Worm (Caenorhabditis elegans) whole organism, L1 larva: Measurements from ENCODE around the gene Y73B6BL.31.
A peak's percentile ranks its signal among the peaks of the same experiment; 100 is the strongest.

Source experiments
- C34B4.2 ChIP-seq: sonication (generic microtip); optimal IDR thresholded peaks from 2 replicates; lab custom pipeline; 2017; ENCODE audit warnings: mild to moderate bottlenecking, missing genetic modification characterization, missing compliant biosample characterization
- F16B12.6 ChIP-seq: fragments of 150-350 bp; optimal IDR thresholded peaks from 2 replicates; lab custom pipeline; 2014; ENCODE audit warnings: missing biosample characterization, missing genetic modification characterization
- Y116A8C.19 ChIP-seq: sonication (generic microtip); optimal IDR thresholded peaks from 2 replicates; lab custom pipeline; 2016; ENCODE audit warnings: missing compliant biosample characterization, missing genetic modification characterization, borderline replicate concordance
- alr-1 ChIP-seq: fragments of 200-800 bp; sonication (Bioruptor generic); optimal IDR thresholded peaks from 2 replicates; lab custom pipeline; 2018; ENCODE audit warnings: borderline replicate concordance, mild to moderate bottlenecking, missing genetic modification characterization, missing compliant biosample characterization
- aly-2 ChIP-seq: fragments of 150-350 bp; optimal IDR thresholded peaks from 2 replicates; lab custom pipeline; 2014; ENCODE audit warnings: missing biosample characterization, missing genetic modification characterization
- ama-1 ChIP-seq: fragments of 150-350 bp; optimal IDR thresholded peaks from 2 replicates; lab custom pipeline; 2014
- blmp-1 ChIP-seq: fragments of 150-350 bp; optimal IDR thresholded peaks from 2 replicates; lab custom pipeline; 2014; ENCODE audit warnings: missing biosample characterization, missing genetic modification characterization
- ceh-63 ChIP-seq: fragments of 200-800 bp; sonication (Bioruptor generic); optimal IDR thresholded peaks from 2 replicates; lab custom pipeline; 2018; ENCODE audit warnings: mild to moderate bottlenecking, missing genetic modification characterization, missing compliant biosample characterization
- ceh-8 ChIP-seq: fragments of 200-800 bp; sonication (Bioruptor generic); optimal IDR thresholded peaks from 2 replicates; lab custom pipeline; 2018; ENCODE audit warnings: mild to moderate bottlenecking, missing genetic modification characterization, moderate library complexity, missing compliant biosample characterization
- ces-1 ChIP-seq: fragments of 150-350 bp; optimal IDR thresholded peaks from 2 replicates; lab custom pipeline; 2014; ENCODE audit warnings: missing biosample characterization, missing genetic modification reagents, missing genetic modification characterization
- dpl-1 ChIP-seq, 3 experiments: fragments of 150-350 bp in 2 of 3; sonication (generic microtip) in 1 of 3; optimal IDR thresholded peaks; 2 replicates each; lab custom pipeline; 2014 to 2017; ENCODE audit warnings: missing biosample characterization in 3 of 3, missing genetic modification characterization in 3 of 3, missing genetic modification reagents in 3 of 3
- dsc-1 ChIP-seq: sonication (generic microtip); optimal IDR thresholded peaks from 2 replicates; lab custom pipeline; 2016; ENCODE audit warnings: mild to moderate bottlenecking, missing genetic modification characterization, missing compliant biosample characterization
- efl-1 ChIP-seq, 4 experiments: fragments of 150-350 bp; optimal IDR thresholded peaks in 3 of 4; peaks in 1 of 4; 1 replicate in 1 of 4; 2 replicates in 3 of 4; lab custom pipeline; 2014; ENCODE audit warnings: missing biosample characterization in 2 of 4, missing genetic modification characterization in 2 of 4, missing genetic modification reagents in 2 of 4
- egl-13 ChIP-seq: sonication (generic microtip); optimal IDR thresholded peaks from 2 replicates; lab custom pipeline; 2016; ENCODE audit warnings: missing genotype, missing genetic modification reagents, missing genetic modification characterization, missing compliant biosample characterization
- elt-3 ChIP-seq, 6 experiments: fragments of 150-350 bp in 1 of 6; sonication (generic microtip); optimal IDR thresholded peaks; 2 replicates each; lab custom pipeline; 2017 to 2018; ENCODE audit warnings: missing biosample characterization in 6 of 6, missing genetic modification characterization in 6 of 6, inconsistent platforms in 1 of 6
- ets-5 ChIP-seq: fragments of 200-800 bp; sonication (Bioruptor generic); IDR thresholded peaks from 2 replicates; pipeline ENCODE4 v1.3.6; 2022; ENCODE audit warnings: missing genetic modification characterization, missing compliant biosample characterization
- fkh-10 ChIP-seq: sonication (generic microtip); optimal IDR thresholded peaks from 2 replicates; lab custom pipeline; 2017; ENCODE audit warnings: missing biosample characterization, missing genetic modification reagents, missing genetic modification characterization
- fos-1 ChIP-seq: fragments of 150-350 bp; optimal IDR thresholded peaks from 2 replicates; lab custom pipeline; 2014; ENCODE audit warnings: missing biosample characterization, missing genetic modification characterization
- hlh-17 ChIP-seq: fragments of 200-800 bp; sonication (Bioruptor generic); optimal IDR thresholded peaks from 2 replicates; lab custom pipeline; 2018; ENCODE audit warnings: missing genetic modification characterization, mild to moderate bottlenecking, missing compliant biosample characterization, moderate library complexity, borderline replicate concordance
- irx-1 ChIP-seq: sonication (generic microtip); optimal IDR thresholded peaks from 2 replicates; lab custom pipeline; 2016; ENCODE audit warnings: missing genetic modification characterization, missing compliant biosample characterization
- isw-1 ChIP-seq: fragments of 200-800 bp; sonication (Bioruptor generic); IDR thresholded peaks from 2 replicates; pipeline ENCODE4 v1.3.6; 2022; ENCODE audit warnings: missing genetic modification characterization, missing compliant biosample characterization
- jun-1 ChIP-seq: fragments of 150-350 bp; optimal IDR thresholded peaks from 2 replicates; lab custom pipeline; 2014; ENCODE audit warnings: missing biosample characterization, missing genetic modification reagents, missing genetic modification characterization
- lin-14 ChIP-seq: fragments of 200-800 bp; sonication (Bioruptor generic); optimal IDR thresholded peaks from 2 replicates; lab custom pipeline; 2018; ENCODE audit warnings: mild to moderate bottlenecking, missing genetic modification characterization, moderate library complexity, missing compliant biosample characterization
- lin-15B ChIP-seq: fragments of 150-350 bp; sonication (generic microtip); optimal IDR thresholded peaks from 3 replicates; lab custom pipeline; 2014; ENCODE audit warnings: missing biosample characterization, missing genetic modification characterization
- lin-39 ChIP-seq: fragments of 150-350 bp; optimal IDR thresholded peaks from 2 replicates; lab custom pipeline; 2014; ENCODE audit warnings: missing biosample characterization, missing genetic modification reagents, missing genetic modification characterization
- lir-3 ChIP-seq: sonication (generic microtip); optimal IDR thresholded peaks from 2 replicates; lab custom pipeline; 2016; ENCODE audit warnings: mild to moderate bottlenecking, missing genetic modification characterization, moderate library complexity, missing compliant biosample characterization; ENCODE audit not compliant: poor library complexity
- lsy-2 ChIP-seq, 2 experiments: fragments of 150-350 bp; optimal IDR thresholded peaks; 2 replicates each; lab custom pipeline; 2014; ENCODE audit warnings: missing biosample characterization in 2 of 2, missing genetic modification characterization in 2 of 2
- mdl-1 ChIP-seq, 2 experiments: fragments of 150-350 bp; optimal IDR thresholded peaks; 2 replicates each; lab custom pipeline; 2014 to 2017; ENCODE audit warnings: missing biosample characterization in 2 of 2, missing genetic modification characterization in 2 of 2, inconsistent platforms in 1 of 2
- mef-2 ChIP-seq: fragments of 150-350 bp; optimal IDR thresholded peaks from 2 replicates; lab custom pipeline; 2014; ENCODE audit warnings: missing biosample characterization, missing genetic modification characterization
- nhr-11 ChIP-seq: fragments of 150-350 bp; optimal IDR thresholded peaks from 2 replicates; lab custom pipeline; 2014; ENCODE audit warnings: missing biosample characterization, missing genetic modification characterization
- nhr-12 ChIP-seq: sonication (generic microtip); optimal IDR thresholded peaks from 2 replicates; lab custom pipeline; 2017; ENCODE audit warnings: missing biosample characterization, missing genetic modification characterization
- nhr-19 ChIP-seq: fragments of 200-800 bp; sonication (Bioruptor generic); conservative IDR thresholded peaks from 2 replicates; pipeline ENCODE4 v1.3.6; 2022; ENCODE audit warnings: missing genetic modification characterization, missing compliant biosample characterization
- nhr-237 ChIP-seq: fragments of 150-350 bp; optimal IDR thresholded peaks from 2 replicates; lab custom pipeline; 2014; ENCODE audit warnings: missing biosample characterization, missing genetic modification characterization
- nhr-28 ChIP-seq: fragments of 150-350 bp; optimal IDR thresholded peaks from 2 replicates; lab custom pipeline; 2014; ENCODE audit warnings: missing biosample characterization, missing genetic modification characterization
- nhr-47 ChIP-seq: sonication (generic microtip); optimal IDR thresholded peaks from 2 replicates; lab custom pipeline; 2016; ENCODE audit warnings: mild to moderate bottlenecking, missing genetic modification characterization, moderate library complexity, missing compliant biosample characterization
- nhr-71 ChIP-seq: sonication (generic microtip); optimal IDR thresholded peaks from 2 replicates; lab custom pipeline; 2016; ENCODE audit warnings: mild to moderate bottlenecking, missing genetic modification characterization, moderate library complexity, missing compliant biosample characterization
- nhr-77 ChIP-seq: fragments of 150-350 bp; optimal IDR thresholded peaks from 2 replicates; lab custom pipeline; 2014; ENCODE audit warnings: missing biosample characterization, missing genetic modification characterization
- nhr-84 ChIP-seq: sonication (generic microtip); optimal IDR thresholded peaks from 2 replicates; lab custom pipeline; 2017; ENCODE audit warnings: missing biosample characterization, missing genetic modification characterization
- nhr-90 ChIP-seq: sonication (generic microtip); optimal IDR thresholded peaks from 2 replicates; lab custom pipeline; 2016; ENCODE audit warnings: mild to moderate bottlenecking, missing genetic modification characterization, missing compliant biosample characterization; ENCODE audit not compliant: poor library complexity
- pqm-1 ChIP-seq: sonication (generic microtip); optimal IDR thresholded peaks from 3 replicates; lab custom pipeline; 2017; ENCODE audit warnings: missing biosample characterization, missing genetic modification characterization
- rnt-1 ChIP-seq: sonication (generic microtip); optimal IDR thresholded peaks from 2 replicates; lab custom pipeline; 2016; ENCODE audit warnings: mild to moderate bottlenecking, missing genetic modification characterization, moderate library complexity, missing compliant biosample characterization
- sox-4 ChIP-seq: sonication (generic microtip); optimal IDR thresholded peaks from 2 replicates; lab custom pipeline; 2016; ENCODE audit warnings: missing genetic modification characterization, missing compliant biosample characterization
- sptf-1 ChIP-seq: fragments of 150-350 bp; optimal IDR thresholded peaks from 2 replicates; lab custom pipeline; 2014; ENCODE audit warnings: missing biosample characterization, missing genetic modification characterization
- sup-37 ChIP-seq: fragments of 200-800 bp; sonication (Bioruptor generic); optimal IDR thresholded peaks from 2 replicates; lab custom pipeline; 2018; ENCODE audit warnings: mild to moderate bottlenecking, missing genetic modification characterization, missing compliant biosample characterization
- tbx-2 ChIP-seq: sonication (generic microtip); optimal IDR thresholded peaks from 2 replicates; lab custom pipeline; 2016; ENCODE audit warnings: missing genetic modification characterization, missing compliant biosample characterization
- unc-62 ChIP-seq: fragments of 150-350 bp; optimal IDR thresholded peaks from 2 replicates; lab custom pipeline; 2014; ENCODE audit warnings: missing biosample characterization, missing genetic modification reagents, missing genetic modification characterization
- unc-86 ChIP-seq: sonication (generic microtip); optimal IDR thresholded peaks from 2 replicates; lab custom pipeline; 2016; ENCODE audit warnings: missing genetic modification characterization, missing compliant biosample characterization
- vab-15 ChIP-seq: sonication (generic microtip); optimal IDR thresholded peaks from 2 replicates; lab custom pipeline; 2017; ENCODE audit warnings: missing genotype, mild to moderate bottlenecking, missing genetic modification characterization, missing compliant biosample characterization
- xbp-1 ChIP-seq: sonication (generic microtip); optimal IDR thresholded peaks from 2 replicates; lab custom pipeline; 2016; ENCODE audit warnings: missing genetic modification characterization, missing compliant biosample characterization
- zag-1 ChIP-seq: fragments of 150-350 bp; optimal IDR thresholded peaks from 2 replicates; lab custom pipeline; 2014; ENCODE audit warnings: missing biosample characterization, missing genetic modification characterization

Y73B6BL.31 gene

ce11 chrIV:6473140-6473539 lies 31.4 kb downstream of the Y73B6BL.31 start, which contains the start of gene Y73B6BL.27:
Gene Y73B6BL.27 (minus strand): TSS chrIV:6473240.
- TF ChIP-seq vab-15 (tag; lab: Kevin White, UChicago) (no peak), ceh-63 (no peak), unc-62 (GFP tag; lab: Kevin White, UChicago) (no peak), lin-15B (tag; lab: Kevin White, UChicago) (no peak)

DNA sequence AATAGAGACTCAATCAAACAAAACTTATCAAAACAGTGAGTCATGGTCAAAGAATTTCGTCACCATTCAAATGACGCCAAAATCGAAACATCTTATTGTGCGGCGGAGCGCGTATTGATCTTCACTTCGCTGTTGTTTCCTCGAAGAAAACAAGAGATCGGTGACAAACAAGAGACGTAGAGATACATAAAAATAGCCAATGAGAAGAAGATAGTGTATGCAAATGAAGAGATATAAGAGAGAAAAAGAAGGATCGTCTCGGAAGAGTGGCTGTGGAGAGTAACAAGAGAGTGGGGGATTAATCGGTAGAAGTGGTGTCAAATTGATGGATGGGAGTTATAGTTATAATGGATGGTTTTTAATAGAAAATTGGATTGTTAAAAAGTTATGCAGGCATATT lies 33.0 kb downstream of the Y73B6BL.31 start:
- TF ChIP-seq nhr-84 (tag; lab: Kevin White, UChicago) (no peak), ceh-8 (no peak), hlh-17 (GFP tag; lab: Kevin White, UChicago) (no peak), nhr-11 (no peak), lin-39 (tag; lab: Kevin White, UChicago) (peak; percentile 28), pqm-1 (tag; lab: Kevin White, UChicago) (no peak), Y116A8C.19 (tag; lab: Kevin White, UChicago) (no peak), nhr-12 (tag; lab: Kevin White, UChicago) (no peak), aly-2 (tag; lab: Kevin White, UChicago) (no peak), egl-13 (tag; lab: Kevin White, UChicago) (no peak), C34B4.2 (no peak), nhr-28 (no peak), dsc-1 (peak; percentile 24), sup-37 (GFP tag; lab: Kevin White, UChicago) (no peak), mef-2 (no peak), lin-14 (peak; percentile 88), efl-1 (optimal IDR thresholded peaks at IDR 0.05; lab: Kevin White, UChicago) (peak; percentile 59 to 63), efl-1 (GFP tag; optimal IDR thresholded peaks at IDR 0.05 in 1 of 2; lab: Kevin White, UChicago) (peak; percentile 52 to 53), ceh-63 (no peak), unc-86 (no peak), blmp-1 (tag; lab: Kevin White, UChicago) (peak; percentile 75), fkh-10 (peak; percentile 33), F16B12.6 (tag; lab: Kevin White, UChicago) (peak; percentile 6), lin-15B (tag; lab: Kevin White, UChicago) (peak; percentile 45), alr-1 (tag; lab: Kevin White, UChicago) (no peak), rnt-1 (peak; percentile 35), elt-3 (tag; optimal IDR thresholded peaks at IDR 0.05; lab: Kevin White, UChicago) (no peak), sox-4 (tag; lab: Kevin White, UChicago) (no peak), nhr-47 (peak; percentile 56), ama-1 (lab: Kevin White, UChicago) (no peak), nhr-19 (GFP tag; lab: Robert Waterston, UW) (no peak), isw-1 (GFP tag; lab: Robert Waterston, UW) (no peak; the same call in 1 of the 2 replicates), nhr-77 (tag; lab: Kevin White, UChicago) (no peak), fos-1 (tag; lab: Kevin White, UChicago) (peak; percentile 42), nhr-71 (peak; percentile 63), ces-1 (no peak), dpl-1 (GFP tag; optimal IDR thresholded peaks at IDR 0.05; lab: Kevin White, UChicago) (peak; percentile 22 to 50 (median 27)), zag-1 (tag; lab: Kevin White, UChicago) (no peak), jun-1 (tag; lab: Kevin White, UChicago) (peak; percentile 31), irx-1 (tag; lab: Kevin White, UChicago) (peak; percentile 47), vab-15 (tag; lab: Kevin White, UChicago) (no peak), lsy-2 (tag; optimal IDR thresholded peaks at IDR 0.05; lab: Kevin White, UChicago) (peak; percentile 54 to 76), sptf-1 (no peak), mdl-1 (tag; optimal IDR thresholded peaks at IDR 0.05; lab: Kevin White, UChicago) (no peak), unc-62 (GFP tag; lab: Kevin White, UChicago) (no peak), xbp-1 (tag; lab: Kevin White, UChicago) (peak; percentile 2), nhr-90 (tag; lab: Kevin White, UChicago) (peak; percentile 25), tbx-2 (tag; lab: Kevin White, UChicago) (peak; percentile 31), lir-3 (peak; percentile 32), nhr-237 (tag; lab: Kevin White, UChicago) (no peak), ets-5 (GFP tag; lab: Robert Waterston, UW) (no peak)
